Fruit fly (Drosophila melanogaster) whole organism, embryonic: ENCODE measurements around the gene scramb2.

ENCODE experiments used
- CG11247 ChIP-seq: fragments of 200-800 bp; sonication (Bioruptor generic); IDR thresholded peaks from 2 replicates; pipeline ENCODE4 v1.3.6; 2022; ENCODE audit warnings: missing biosample characterization, missing genetic modification characterization
- CG12155 ChIP-seq: fragments of 200-800 bp; sonication (Bioruptor generic); optimal IDR thresholded peaks from 3 replicates; lab custom pipeline; 2016; ENCODE audit warnings: missing biosample characterization, missing genetic modification characterization
- CG12769 ChIP-seq: fragments of 200-800 bp; sonication (Bioruptor generic); optimal IDR thresholded peaks from 2 replicates; lab custom pipeline; 2019; ENCODE audit warnings: missing biosample characterization, mild to moderate bottlenecking, missing genetic modification characterization, moderate library complexity
- CG31441 ChIP-seq: fragments of 200-800 bp; sonication (Bioruptor generic); IDR thresholded peaks from 2 replicates; pipeline ENCODE4 v1.3.6; 2022; ENCODE audit warnings: missing biosample characterization, missing genetic modification characterization
- CG4424 ChIP-seq: fragments of 200-800 bp; sonication (Bioruptor generic); optimal IDR thresholded peaks from 3 replicates; lab custom pipeline; 2016; ENCODE audit warnings: missing biosample characterization, missing genetic modification characterization
- CG9215 ChIP-seq: fragments of 200-800 bp; sonication (Bioruptor generic); IDR thresholded peaks from 2 replicates; pipeline ENCODE4 v1.3.6; 2022; ENCODE audit warnings: missing biosample characterization, missing genetic modification characterization
- D ChIP-seq, 2 experiments: fragments of 200-800 bp in 1 of 2; fragments of >200 bp in 1 of 2; sonication (Bioruptor generic) in 1 of 2; optimal IDR thresholded peaks; 2 replicates in 1 of 2; 3 replicates in 1 of 2; lab custom pipeline; 2017; ENCODE audit warnings: mild to moderate bottlenecking in 1 of 2, missing biosample characterization in 1 of 2, missing genetic modification characterization in 1 of 2, missing genetic modification reagents in 1 of 2
- Gug ChIP-seq: fragments of 200-800 bp; sonication (Bioruptor generic); IDR thresholded peaks from 4 replicates; pipeline ENCODE4 v1.3.6; 2022; ENCODE audit warnings: missing biosample characterization, missing genetic modification characterization
- Sry-β ChIP-seq: fragments of 200-800 bp; sonication (Bioruptor generic); optimal IDR thresholded peaks from 2 replicates; lab custom pipeline; 2018; ENCODE audit warnings: missing biosample characterization, mild to moderate bottlenecking, missing genetic modification characterization, moderate library complexity
- Xrp1 ChIP-seq: fragments of 200-800 bp; sonication (Bioruptor generic); IDR thresholded peaks from 2 replicates; pipeline ENCODE4 v1.3.6; 2022; ENCODE audit warnings: missing biosample characterization, missing genetic modification characterization
- dysf ChIP-seq: fragments of 200-800 bp; sonication (Bioruptor generic); IDR thresholded peaks from 3 replicates; pipeline ENCODE4 v1.3.6; 2022; ENCODE audit warnings: missing biosample characterization, missing genetic modification characterization
- ind ChIP-seq: fragments of 200-800 bp; sonication (Bioruptor generic); optimal IDR thresholded peaks from 3 replicates; lab custom pipeline; 2016; ENCODE audit warnings: missing biosample characterization, missing genetic modification characterization
- oc ChIP-seq: fragments of 200-800 bp; sonication (Bioruptor generic); optimal IDR thresholded peaks from 2 replicates; lab custom pipeline; 2018; ENCODE audit warnings: missing biosample characterization, mild to moderate bottlenecking, missing genetic modification characterization, moderate library complexity

DNA sequence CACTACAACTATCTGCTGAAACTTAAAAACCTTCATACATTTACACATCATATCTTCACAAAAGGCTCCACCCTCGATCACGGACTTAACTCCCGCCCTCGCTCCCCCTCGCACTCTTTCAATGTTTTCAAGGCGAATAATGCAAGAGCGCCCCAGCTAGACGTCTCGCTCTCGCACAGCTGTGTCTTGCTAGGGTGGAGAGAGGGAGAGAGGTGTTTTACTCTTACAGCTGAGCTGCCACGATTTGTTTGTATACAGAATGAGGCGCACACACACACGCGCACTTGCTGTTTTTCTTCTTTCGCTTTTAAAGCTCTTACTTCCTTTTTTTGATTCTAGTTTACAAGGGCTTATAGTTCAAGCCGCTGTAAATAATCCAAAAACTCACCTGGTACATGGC lies 23.2 kb upstream of the scramb2 start:
- TF ChIP-seq CG11247 (no peak), CG12155 (no peak), CG12769 (tag; lab: Kevin White, UChicago) (no peak), Xrp1 (GFP tag; lab: Robert Waterston, UW) (no peak), ind (GFP tag; lab: Kevin White, UChicago) (no peak), D (optimal IDR thresholded peaks at IDR 0.05; lab: Kevin White, UChicago) (no peak), D (GFP tag; optimal IDR thresholded peaks at IDR 0.05; lab: Kevin White, UChicago) (no peak), Sry-β (GFP tag; lab: Kevin White, UChicago) (no peak), oc (tag; lab: Kevin White, UChicago) (no peak), dysf (GFP tag; lab: Robert Waterston, UW) (no peak), CG4424 (GFP tag; lab: Kevin White, UChicago) (no peak), Gug (GFP tag; lab: Robert Waterston, UW) (no peak), CG31441 (GFP tag; lab: Robert Waterston, UW) (no peak), CG9215 (GFP tag; lab: Robert Waterston, UW) (no peak)
